Worm (Caenorhabditis elegans): ENCODE results near the gene flr-4.

The flr-4 gene

ce11 chrX:15040552-15041080 lies 48.6 kb upstream of the flr-4 start, which contains the start of gene C18B12.4 (continued):
- TF ChIP-seq arid-1 (GFP tag; conservative IDR thresholded peaks at IDR 0.05) (peak; percentile 64; the same call in 1 of the 2 replicates), nhr-6 (tag; optimal IDR thresholded peaks at IDR 0.05) (peak; percentile 62), nhr-42 (GFP tag; IDR thresholded peaks at IDR 0.05) (peak; percentile 90), gei-8 (GFP tag; optimal IDR thresholded peaks at IDR 0.05) (no peak), Y48G9A.11 (GFP tag; IDR thresholded peaks at IDR 0.05) (no peak), mep-1 (tag; optimal IDR thresholded peaks at IDR 0.05) (peak; percentile 93), fkh-10 (GFP tag; optimal IDR thresholded peaks at IDR 0.05) (peak; percentile 59), nhr-77 (tag; optimal IDR thresholded peaks at IDR 0.05) (peak; percentile 94), ceh-82 (tag; optimal IDR thresholded peaks at IDR 0.05) (no peak), pqm-1 (tag; optimal IDR thresholded peaks at IDR 0.05) (peak; percentile 54), tra-1 (GFP tag; IDR thresholded peaks at IDR 0.05) (peak; percentile 83), hif-1 (tag; optimal IDR thresholded peaks at IDR 0.05) (peak in 1 of 2 experiments; percentile 82), lin-29 (GFP tag; IDR thresholded peaks at IDR 0.05) (peak; percentile 56; the same call in 1 of the 2 replicates), sdz-12 (GFP tag; optimal IDR thresholded peaks at IDR 0.05) (no peak), saeg-2 (GFP tag; IDR thresholded peaks at IDR 0.05) (no peak), dmd-8 (GFP tag; IDR thresholded peaks at IDR 0.05) (no peak), aly-2 (tag; optimal IDR thresholded peaks at IDR 0.05) (no peak), lin-1 (GFP tag; IDR thresholded peaks at IDR 0.05) (peak; percentile 73; the same call in 1 of the 2 replicates), Y75B8A.6 (GFP tag; IDR thresholded peaks at IDR 0.05) (no peak), nhr-111 (GFP tag; optimal IDR thresholded peaks at IDR 0.05) (no peak), daf-19 (GFP tag; conservative IDR thresholded peaks at IDR 0.05) (no peak), snpc-1.2 (GFP tag; IDR thresholded peaks at IDR 0.05) (no peak), F49E8.2 (tag; optimal IDR thresholded peaks at IDR 0.05; ENCODE audit: borderline replicate concordance) (no peak), pha-4 (GFP tag; IDR thresholded peaks at IDR 0.05) (peak; percentile 40), pha-4 (tag; optimal IDR thresholded peaks at IDR 0.05) (peak; percentile 3), ctbp-1 (GFP tag; IDR thresholded peaks at IDR 0.05) (peak; percentile 52; the same call in 1 of the 2 replicates), nhr-76 (tag; optimal IDR thresholded peaks at IDR 0.05) (no peak), F37D6.2 (tag; optimal IDR thresholded peaks at IDR 0.05) (peak; percentile 44), dve-1 (tag; optimal IDR thresholded peaks at IDR 0.05; ENCODE audit: insufficient read depth) (peak; percentile 81), F44E2.7 (GFP tag; IDR thresholded peaks at IDR 0.05) (no peak), hlh-30 (tag; optimal IDR thresholded peaks at IDR 0.05; ENCODE audit: insufficient read depth) (peak; percentile 100), lin-39 (tag; optimal IDR thresholded peaks at IDR 0.05) (no peak), attf-4 (tag; optimal IDR thresholded peaks at IDR 0.05) (no peak), nhr-25 (tag; optimal IDR thresholded peaks at IDR 0.05; ENCODE audit: borderline replicate concordance, insufficient read depth) (peak; percentile 87), ztf-11 (tag; optimal IDR thresholded peaks at IDR 0.05) (no peak), duxl-1 (tag; optimal IDR thresholded peaks at IDR 0.05; ENCODE audit: poor library complexity) (peak; percentile 41), ceh-28 (tag; optimal IDR thresholded peaks at IDR 0.05) (peak; percentile 45), dpl-1 (GFP tag; optimal IDR thresholded peaks at IDR 0.05) (peak; percentile 69), daf-8 (GFP tag; IDR thresholded peaks at IDR 0.05) (no peak), jun-1 (tag; optimal IDR thresholded peaks at IDR 0.05) (no peak), T26A8.4 (GFP tag; IDR thresholded peaks at IDR 0.05) (peak; percentile 54), dmd-9 (GFP tag; IDR thresholded peaks at IDR 0.05) (no peak), hlh-11 (tag; optimal IDR thresholded peaks at IDR 0.05) (peak; percentile 98), lin-15B (tag; optimal IDR thresholded peaks at IDR 0.05) (no peak), ceh-62 (tag; optimal IDR thresholded peaks at IDR 0.05) (no peak), aha-1 (tag) (peak; percentile 99), set-16 (GFP tag; IDR thresholded peaks at IDR 0.05) (peak; percentile 88), vab-7 (GFP tag; IDR thresholded peaks at IDR 0.05) (peak; percentile 68), ZK337.2 (GFP tag; IDR thresholded peaks at IDR 0.05) (no peak), zag-1 (tag; optimal IDR thresholded peaks at IDR 0.05) (no peak), F10B5.3 (tag; optimal IDR thresholded peaks at IDR 0.05) (no peak)

Measured in whole organism, L4 larva.